Fruit fly (Drosophila melanogaster): ENCODE data around the gene RpS6.

RpS6 gene

DNA sequence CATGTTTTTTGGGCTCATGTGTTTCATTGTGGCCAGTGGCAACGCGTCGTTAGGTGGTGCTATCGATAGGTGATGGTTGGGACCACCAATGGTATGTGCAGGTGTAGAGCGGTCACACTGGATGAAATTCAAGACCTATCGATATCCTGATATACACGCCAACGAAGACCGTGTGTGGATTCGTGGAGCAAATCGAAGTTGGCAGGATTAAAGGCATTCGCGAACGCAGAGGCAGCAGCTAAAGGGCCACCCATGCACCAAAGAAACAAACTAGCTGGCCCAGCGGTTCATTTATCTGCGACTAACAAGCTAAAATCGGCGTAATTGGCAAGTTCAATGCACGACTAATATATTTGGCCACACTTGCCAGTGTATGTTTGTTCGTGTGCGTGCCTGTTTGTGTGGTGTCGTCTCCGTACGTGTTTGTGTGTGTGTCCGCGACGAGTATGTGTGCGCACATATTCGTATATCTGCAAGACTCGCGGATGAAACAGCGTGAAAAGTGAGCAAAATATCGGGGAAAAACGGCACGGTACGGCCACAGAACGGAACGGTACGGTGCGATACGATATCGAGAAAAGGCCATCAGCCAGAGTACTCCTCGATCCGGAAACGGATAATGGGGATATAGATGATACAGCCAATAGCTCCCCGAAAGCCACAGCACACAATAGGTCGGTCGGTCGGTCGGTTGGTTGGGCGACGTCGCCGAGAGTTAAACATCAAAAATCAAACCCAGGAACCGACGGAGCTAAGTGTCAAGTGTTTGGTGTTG is 34.9 kb upstream of the RpS6 start, which contains the start of gene Ubr3 (continued):
- TF ChIP-seq CG2199 (GFP tag; IDR thresholded peaks at IDR 0.05) (no peak), yki (optimal IDR thresholded peaks at IDR 0.05) (no peak), CG18476 (GFP tag; optimal IDR thresholded peaks at IDR 0.05) (no peak), Doc2 (GFP tag; IDR thresholded peaks at IDR 0.05) (no peak), corto (GFP tag; optimal IDR thresholded peaks at IDR 0.05) (no peak), CG6254 (GFP tag; optimal IDR thresholded peaks at IDR 0.05) (no peak), CG4404 (GFP tag; IDR thresholded peaks at IDR 0.05) (no peak), Ada2b (GFP tag; IDR thresholded peaks at IDR 0.05) (no peak), CG13775 (GFP tag; optimal IDR thresholded peaks at IDR 0.05) (no peak), wdn (GFP tag; IDR thresholded peaks at IDR 0.05) (no peak), CG6654 (GFP tag; optimal IDR thresholded peaks at IDR 0.05) (no peak), Mes4 (GFP tag; optimal IDR thresholded peaks at IDR 0.05) (no peak)

DNA sequence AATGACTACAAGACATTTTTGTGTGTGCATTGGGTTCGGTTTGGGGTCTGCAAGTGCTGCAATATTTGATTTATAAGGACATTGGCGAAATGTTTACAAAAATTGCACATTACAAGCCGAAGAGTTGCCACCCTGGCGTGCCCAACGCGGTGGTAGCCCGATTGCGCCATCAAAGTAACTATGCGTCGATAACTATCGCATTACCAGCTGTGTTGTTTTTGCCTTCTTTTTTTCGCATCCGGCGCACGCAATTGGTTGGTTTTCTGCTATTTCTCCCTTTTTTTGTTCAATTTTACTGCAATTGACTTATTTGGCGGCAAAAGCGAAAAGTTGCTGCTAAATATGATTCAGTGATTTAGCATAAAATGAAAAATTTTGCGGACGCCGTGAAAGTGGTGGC is 33.5 kb upstream of the RpS6 start, which contains the start of gene RpS14b:
RpS14b (plus strand) TSS at position 220 of the 400 bp plus-strand sequence.
- TF ChIP-seq luna (GFP tag; optimal IDR thresholded peaks at IDR 0.05), result peak; percentile 8
- peak; percentile 31 for TF ChIP-seq CG7839 (tag; optimal IDR thresholded peaks at IDR 0.05)
- no peak for TF ChIP-seq Ssrp (tag; optimal IDR thresholded peaks at IDR 0.05)
- peak; percentile 51 for TF ChIP-seq Lhr (GFP tag; optimal IDR thresholded peaks at IDR 0.05)
- TF ChIP-seq cato (GFP tag; optimal IDR thresholded peaks at IDR 0.05; ENCODE audit: borderline replicate concordance), result no peak
- peak; percentile 67 for TF ChIP-seq sr (GFP tag; IDR thresholded peaks at IDR 0.05)
- no peak for TF ChIP-seq Oli (tag; optimal IDR thresholded peaks at IDR 0.05)
- TF ChIP-seq Deaf1 (tag; optimal IDR thresholded peaks at IDR 0.05), result peak; percentile 7
- TF ChIP-seq CG14667 (GFP tag; IDR thresholded peaks at IDR 0.05), result no peak
- TF ChIP-seq seq (GFP tag; IDR thresholded peaks at IDR 0.05), result no peak; the same call in 1 of the 2 replicates
- peak; percentile 88 for TF ChIP-seq sens (GFP tag)
- peak; percentile 22 for TF ChIP-seq CG18262 (tag; optimal IDR thresholded peaks at IDR 0.05)
- TF ChIP-seq CG10979 (tag; optimal IDR thresholded peaks at IDR 0.05), result peak; percentile 25
- peak; percentile 81 for TF ChIP-seq CG13296 (GFP tag; optimal IDR thresholded peaks at IDR 0.05)
- no peak for TF ChIP-seq run (tag; optimal IDR thresholded peaks at IDR 0.05)
- TF ChIP-seq HLH3B (GFP tag; IDR thresholded peaks at IDR 0.05), result peak; percentile 56
- peak; percentile 53; the same call in 1 of the 3 replicates for TF ChIP-seq CG2889 (GFP tag; IDR thresholded peaks at IDR 0.05)
- no peak for TF ChIP-seq CG10147 (GFP tag; optimal IDR thresholded peaks at IDR 0.05)
- 0 out of 2 replicates have a peak, but pooled peaks have one; percentile 13 for TF ChIP-seq danr (GFP tag; IDR thresholded peaks at IDR 0.05)
- no peak for TF ChIP-seq Six4 (GFP tag; optimal IDR thresholded peaks at IDR 0.05)
- peak; percentile 72; the same call in 2 of the 3 replicates for TF ChIP-seq gce (GFP tag; IDR thresholded peaks at IDR 0.05)
- peak; percentile 60 for TF ChIP-seq zfh2 (GFP tag; optimal IDR thresholded peaks at IDR 0.05)
- peak; percentile 60; the same call in 1 of the 3 replicates for TF ChIP-seq ken (GFP tag; IDR thresholded peaks at IDR 0.05)
- TF ChIP-seq CG15011 (GFP tag; optimal IDR thresholded peaks at IDR 0.05), result peak; percentile 31
- peak; percentile 37 for TF ChIP-seq CG4617 (GFP tag; optimal IDR thresholded peaks at IDR 0.05; ENCODE audit: borderline replicate concordance)
- TF ChIP-seq tap (tag; optimal IDR thresholded peaks at IDR 0.05), result no peak
- peak; percentile 59 for TF ChIP-seq phol (tag; optimal IDR thresholded peaks at IDR 0.05)
- TF ChIP-seq trem (tag; optimal IDR thresholded peaks at IDR 0.05), result peak; percentile 51
- peak; percentile 51; the same call in 1 of the 2 replicates for TF ChIP-seq gsb (GFP tag; IDR thresholded peaks at IDR 0.05)
- no peak for TF ChIP-seq usp (GFP tag; optimal IDR thresholded peaks at IDR 0.05)
- TF ChIP-seq CG4328 (GFP tag; optimal IDR thresholded peaks at IDR 0.05), result peak; percentile 70
- TF ChIP-seq sna (GFP tag; IDR thresholded peaks at IDR 0.05; ENCODE audit: partially characterized antibody), result no peak; the same call in 1 of the 2 replicates
- peak; percentile 40 for TF ChIP-seq CG3407 (GFP tag; optimal IDR thresholded peaks at IDR 0.05)
- TF ChIP-seq Stat92E (GFP tag; optimal IDR thresholded peaks at IDR 0.05), result no peak
- TF ChIP-seq NC2α (GFP tag; optimal IDR thresholded peaks at IDR 0.05), result no peak
- no peak for TF ChIP-seq CG15073 (GFP tag; optimal IDR thresholded peaks at IDR 0.05)
- peak; percentile 28 for TF ChIP-seq CG7271 (tag; optimal IDR thresholded peaks at IDR 0.05)

Measured in whole organism, embryonic.